Worm (Caenorhabditis elegans): ENCODE results near the gene C05G5.1.

DNA sequence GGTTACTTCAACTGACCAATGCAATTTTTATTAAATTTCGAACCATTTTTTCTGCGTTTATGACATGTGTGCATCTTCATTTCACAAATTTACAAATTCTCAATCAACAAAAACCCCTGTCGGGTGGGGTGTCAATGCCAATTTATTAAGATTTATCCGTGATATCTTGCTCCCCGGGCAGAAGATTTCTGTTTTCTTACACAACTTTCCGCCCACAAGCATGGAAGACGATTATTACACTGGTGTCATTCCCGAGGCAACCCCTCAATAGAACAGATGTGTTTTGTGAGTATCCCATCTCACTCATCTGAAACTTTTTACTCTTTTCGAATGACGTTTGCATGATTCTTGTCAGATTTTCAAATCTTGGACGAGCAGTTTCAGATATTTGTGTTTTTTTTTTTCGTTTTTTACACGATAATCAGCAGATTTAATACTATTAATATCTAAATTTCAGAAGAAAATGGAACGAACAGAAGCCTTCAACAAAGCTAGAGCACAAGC is 8.0 kb downstream of the C05G5.1 start, which contains the start of gene F33C8.4:
- peak; percentile 29 for TF ChIP-seq unc-130 (tag; optimal IDR thresholded peaks at IDR 0.05)
- TF ChIP-seq nhr-237 (tag; optimal IDR thresholded peaks at IDR 0.05) = no peak
- no peak for TF ChIP-seq ztf-11 (tag; optimal IDR thresholded peaks at IDR 0.05)
- no peak for TF ChIP-seq elt-3 (tag; optimal IDR thresholded peaks at IDR 0.05)
- TF ChIP-seq efl-1 (optimal IDR thresholded peaks at IDR 0.05) = no peak
- no peak for TF ChIP-seq efl-1 (GFP tag; optimal IDR thresholded peaks at IDR 0.05 in 1 of 2)
- TF ChIP-seq elt-2 (tag; optimal IDR thresholded peaks at IDR 0.05) = no peak
- TF ChIP-seq blmp-1 (tag; optimal IDR thresholded peaks at IDR 0.05) = no peak
- TF ChIP-seq egl-27 (tag; optimal IDR thresholded peaks at IDR 0.05) = no peak
- TF ChIP-seq dpl-1 (GFP tag; optimal IDR thresholded peaks at IDR 0.05) = no peak
- TF ChIP-seq lin-39 (tag; optimal IDR thresholded peaks at IDR 0.05) = no peak
- TF ChIP-seq ama-1 (optimal IDR thresholded peaks at IDR 0.05) = no peak

Data from whole organism, L1 larva.